Worm (Caenorhabditis elegans): ENCODE data around the gene F56A8.9.

ce11 chrIII:13208978-13209377, 45.5 kb upstream of the F56A8.9 start:
- no peak for TF ChIP-seq ceh-9 (tag; optimal IDR thresholded peaks at IDR 0.05)
- no peak for TF ChIP-seq fkh-10 (GFP tag; optimal IDR thresholded peaks at IDR 0.05)
- TF ChIP-seq F13H6.1 (tag; optimal IDR thresholded peaks at IDR 0.05): no peak
- TF ChIP-seq pag-3 (tag; optimal IDR thresholded peaks at IDR 0.05; ENCODE audit: borderline replicate concordance): no peak
- TF ChIP-seq ceh-22 (tag; optimal IDR thresholded peaks at IDR 0.05): no peak
- TF ChIP-seq pha-4 (tag; optimal IDR thresholded peaks at IDR 0.05): no peak
- no peak for TF ChIP-seq C38D4.7 (GFP tag; optimal IDR thresholded peaks at IDR 0.05)

Measured in whole organism, late embryonic.